Fruit fly (Drosophila melanogaster): ENCODE measurements around the gene CG11755.

DNA sequence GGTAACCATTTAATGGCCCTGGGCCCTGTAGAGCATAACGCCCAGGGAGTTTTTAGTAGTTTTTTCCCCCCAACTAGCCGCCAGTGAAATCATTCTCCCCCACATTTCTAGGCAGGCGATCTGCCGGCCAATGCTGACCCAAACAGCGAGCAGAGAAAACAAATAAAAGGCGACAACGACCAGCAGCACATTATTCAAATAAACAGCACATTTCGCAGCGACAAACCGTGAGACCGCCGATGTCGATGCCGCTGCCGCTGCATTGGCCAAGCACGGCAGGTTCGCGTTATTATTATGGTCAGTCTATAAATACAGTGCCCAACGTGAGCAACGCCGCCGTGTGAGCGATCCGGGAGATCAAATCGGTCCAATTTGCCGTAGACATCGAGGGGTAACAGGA is 42.2 kb downstream of the CG11755 start, which contains the start of gene CG11760:
- no peak for TF ChIP-seq ttk (optimal IDR thresholded peaks at IDR 0.05)
- TF ChIP-seq Sin3A (optimal IDR thresholded peaks at IDR 0.05), result no peak
- TF ChIP-seq Myc (optimal IDR thresholded peaks at IDR 0.05), result no peak
